Worm (Caenorhabditis elegans) whole organism, mixed stage, embryonic: Measurements from ENCODE around the gene C17H11.5.

Experiments used
- M03D4.4 ChIP-seq: sonication (generic microtip); optimal IDR thresholded peaks from 2 replicates; lab custom pipeline; 2017; ENCODE audit warnings: mild to moderate bottlenecking, missing genetic modification characterization, missing compliant biosample characterization
- bed-3 ChIP-seq: fragments of 200-800 bp; sonication (Bioruptor generic); optimal IDR thresholded peaks from 3 replicates; lab custom pipeline; 2018; ENCODE audit warnings: mild to moderate bottlenecking, missing genetic modification characterization, moderate library complexity, missing compliant biosample characterization
- blmp-1 ChIP-seq: fragments of 150-350 bp; optimal IDR thresholded peaks from 2 replicates; lab custom pipeline; 2014; ENCODE audit warnings: missing biosample characterization, missing genetic modification characterization
- ceh-39 ChIP-seq: fragments of 150-350 bp; optimal IDR thresholded peaks from 2 replicates; lab custom pipeline; 2014; ENCODE audit warnings: missing biosample characterization, missing genetic modification characterization
- ceh-43 ChIP-seq: fragments of 200-800 bp; sonication (Bioruptor generic); optimal IDR thresholded peaks from 2 replicates; lab custom pipeline; 2018; ENCODE audit warnings: mild to moderate bottlenecking, missing genetic modification characterization, moderate library complexity, missing compliant biosample characterization
- ceh-83 ChIP-seq: fragments of 200-800 bp; sonication (Bioruptor generic); optimal IDR thresholded peaks from 2 replicates; lab custom pipeline; 2018; ENCODE audit warnings: mild to moderate bottlenecking, missing genetic modification characterization, missing compliant biosample characterization
- ces-1 ChIP-seq: fragments of 150-350 bp; optimal IDR thresholded peaks from 2 replicates; lab custom pipeline; 2014; ENCODE audit warnings: missing biosample characterization, missing genetic modification reagents, missing genetic modification characterization
- cnd-1 ChIP-seq: fragments of 200-800 bp; sonication (Bioruptor generic); optimal IDR thresholded peaks from 2 replicates; lab custom pipeline; 2018; ENCODE audit warnings: mild to moderate bottlenecking, missing genetic modification characterization, missing compliant biosample characterization
- drap-1 ChIP-seq: fragments of 200-800 bp; sonication (Bioruptor generic); optimal IDR thresholded peaks from 3 replicates; lab custom pipeline; 2018; ENCODE audit warnings: mild to moderate bottlenecking, missing genetic modification characterization, missing compliant biosample characterization
- elt-1 ChIP-seq: sonication (generic microtip); optimal IDR thresholded peaks from 2 replicates; lab custom pipeline; 2017; ENCODE audit warnings: missing genetic modification characterization, mild to moderate bottlenecking, missing compliant biosample characterization, antibody characterized with exemption, moderate library complexity, borderline replicate concordance; ENCODE audit not compliant: insufficient read depth
- elt-3 ChIP-seq: fragments of 150-350 bp; optimal IDR thresholded peaks from 2 replicates; lab custom pipeline; 2014; ENCODE audit warnings: missing biosample characterization, missing genetic modification characterization
- flh-1 ChIP-seq: fragments of 200-800 bp; sonication (Bioruptor generic); optimal IDR thresholded peaks from 2 replicates; lab custom pipeline; 2018; ENCODE audit warnings: mild to moderate bottlenecking, missing genetic modification characterization, moderate library complexity, missing compliant biosample characterization
- ham-2 ChIP-seq: fragments of 200-800 bp; sonication (Bioruptor generic); optimal IDR thresholded peaks from 2 replicates; lab custom pipeline; 2018; ENCODE audit warnings: mild to moderate bottlenecking, missing genetic modification characterization, missing compliant biosample characterization
- hlh-1 ChIP-seq: fragments of 150-350 bp; optimal IDR thresholded peaks from 2 replicates; lab custom pipeline; 2014; ENCODE audit warnings: missing biosample characterization, missing genetic modification reagents, missing genetic modification characterization
- lin-13 ChIP-seq: fragments of 150-350 bp; optimal IDR thresholded peaks from 2 replicates; lab custom pipeline; 2014; ENCODE audit warnings: missing biosample characterization, missing genetic modification characterization
- lin-32 ChIP-seq: fragments of 200-800 bp; sonication (Bioruptor generic); optimal IDR thresholded peaks from 2 replicates; lab custom pipeline; 2018; ENCODE audit warnings: mild to moderate bottlenecking, missing genetic modification characterization, missing compliant biosample characterization
- lsy-2 ChIP-seq: fragments of 150-350 bp; optimal IDR thresholded peaks from 2 replicates; lab custom pipeline; 2014; ENCODE audit warnings: missing biosample characterization, missing genetic modification characterization
- mab-5 ChIP-seq: fragments of 150-350 bp; optimal IDR thresholded peaks from 2 replicates; lab custom pipeline; 2014; ENCODE audit warnings: missing biosample characterization, missing genetic modification characterization
- mep-1 ChIP-seq: fragments of 150-350 bp; optimal IDR thresholded peaks from 2 replicates; lab custom pipeline; 2017; ENCODE audit warnings: missing biosample characterization, missing genetic modification reagents, missing genetic modification characterization, inconsistent platforms
- mls-2 ChIP-seq: sonication (generic microtip); optimal IDR thresholded peaks from 2 replicates; lab custom pipeline; 2016; ENCODE audit warnings: mild to moderate bottlenecking, missing genetic modification characterization, moderate library complexity, missing compliant biosample characterization
- nhr-12 ChIP-seq: fragments of 150-350 bp; optimal IDR thresholded peaks from 2 replicates; lab custom pipeline; 2014; ENCODE audit warnings: missing biosample characterization, missing genetic modification characterization
- nhr-2 ChIP-seq: fragments of 150-350 bp; optimal IDR thresholded peaks from 2 replicates; lab custom pipeline; 2014; ENCODE audit warnings: missing biosample characterization, missing genetic modification characterization
- nhr-237 ChIP-seq: fragments of 150-350 bp; optimal IDR thresholded peaks from 2 replicates; lab custom pipeline; 2014; ENCODE audit warnings: missing biosample characterization, missing genetic modification characterization
- nhr-28 ChIP-seq: fragments of 150-350 bp; optimal IDR thresholded peaks from 2 replicates; lab custom pipeline; 2014; ENCODE audit warnings: missing biosample characterization, missing genetic modification characterization
- nhr-76 ChIP-seq: sonication (generic microtip); optimal IDR thresholded peaks from 2 replicates; lab custom pipeline; 2017; ENCODE audit warnings: missing biosample characterization, missing genetic modification characterization
- pha-4 ChIP-seq: fragments of 150-350 bp; optimal IDR thresholded peaks from 2 replicates; lab custom pipeline; 2018; ENCODE audit warnings: missing biosample characterization, missing genetic modification reagents, missing genetic modification characterization
- sem-2 ChIP-seq: fragments of 200-800 bp; sonication (Bioruptor generic); optimal IDR thresholded peaks from 2 replicates; lab custom pipeline; 2018; ENCODE audit warnings: mild to moderate bottlenecking, missing genetic modification characterization, missing compliant biosample characterization
- snpc-4 ChIP-seq: fragments of 150-350 bp; optimal IDR thresholded peaks from 2 replicates; lab custom pipeline; 2014; ENCODE audit warnings: missing biosample characterization, missing genetic modification characterization
- sptf-1 ChIP-seq: sonication (generic microtip); optimal IDR thresholded peaks from 2 replicates; lab custom pipeline; 2017; ENCODE audit warnings: mild to moderate bottlenecking, missing genetic modification characterization, moderate library complexity, missing compliant biosample characterization
- tbx-8 ChIP-seq: fragments of 200-800 bp; sonication (Bioruptor generic); optimal IDR thresholded peaks from 2 replicates; lab custom pipeline; 2018; ENCODE audit warnings: mild to moderate bottlenecking, missing genetic modification characterization, moderate library complexity, missing compliant biosample characterization
- unc-120 ChIP-seq: sonication (generic microtip); optimal IDR thresholded peaks from 2 replicates; lab custom pipeline; 2017; ENCODE audit warnings: missing genetic modification characterization, missing compliant biosample characterization; ENCODE audit not compliant: poor library complexity, severe bottlenecking
- unc-39 ChIP-seq: fragments of 150-350 bp; optimal IDR thresholded peaks from 2 replicates; lab custom pipeline; 2014; ENCODE audit warnings: missing biosample characterization, missing genetic modification characterization
- unc-62 ChIP-seq: fragments of 150-350 bp; optimal IDR thresholded peaks from 2 replicates; lab custom pipeline; 2014; ENCODE audit warnings: missing biosample characterization, missing genetic modification reagents, missing genetic modification characterization
- zip-8 ChIP-seq: fragments of 150-350 bp; optimal IDR thresholded peaks from 2 replicates; lab custom pipeline; 2014; ENCODE audit warnings: missing biosample characterization, missing genetic modification characterization
- ztf-11 ChIP-seq: fragments of 150-350 bp; optimal IDR thresholded peaks from 2 replicates; lab custom pipeline; 2014; ENCODE audit warnings: missing biosample characterization, missing genetic modification characterization

C17H11.5 gene

DNA sequence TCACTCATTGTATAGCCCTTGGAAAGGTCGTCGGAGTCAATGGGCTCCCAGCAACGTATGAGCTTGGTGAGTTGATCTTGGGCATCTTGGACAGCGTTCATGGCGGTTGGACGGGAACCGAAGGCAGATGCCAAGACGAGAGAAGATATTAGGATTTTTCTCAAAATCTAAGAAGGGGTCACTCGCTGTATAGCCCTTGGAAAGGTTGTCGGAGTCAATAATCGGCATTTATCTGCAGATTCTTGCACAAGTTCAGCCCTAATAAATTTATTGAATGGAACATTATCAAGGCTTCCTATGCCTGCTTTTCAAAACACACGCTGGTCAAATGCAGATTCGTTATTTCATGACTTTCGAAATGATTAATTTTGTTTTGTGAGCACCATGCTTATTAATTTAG lies 47.2 kb downstream of the C17H11.5 start, which contains the start of gene C02B8.7:
Gene C02B8.7 (minus strand): TSS at position 101 of the 400 bp plus-strand sequence.
- TF ChIP-seq snpc-4 = no peak
- TF ChIP-seq elt-1 = no peak
- TF ChIP-seq zip-8 = no peak
- TF ChIP-seq nhr-2 = no peak
- no peak for TF ChIP-seq cnd-1 (tag; lab: Kevin White, UChicago)
- no peak for TF ChIP-seq mep-1
- TF ChIP-seq ham-2 (GFP tag; lab: Kevin White, UChicago) = no peak
- no peak for TF ChIP-seq ceh-43 (GFP tag; lab: Kevin White, UChicago)

ce11 chrX:8136276-8136891 lies 48.6 kb downstream of the C17H11.5 start, which contains the start of gene C02B8.6:
TSS of gene C02B8.6 (minus strand) at chrX:8136326.
- no peak for TF ChIP-seq sptf-1 (tag; lab: Kevin White, UChicago)
- no peak for TF ChIP-seq nhr-76
- no peak for TF ChIP-seq sem-2 (GFP tag; lab: Kevin White, UChicago)
- TF ChIP-seq nhr-28 (tag; lab: Kevin White, UChicago) = no peak
- no peak for TF ChIP-seq cnd-1 (tag; lab: Kevin White, UChicago)
- no peak for TF ChIP-seq nhr-2
- TF ChIP-seq unc-120 (tag; lab: Kevin White, UChicago) = peak; percentile 10
- TF ChIP-seq ceh-83 (GFP tag; lab: Kevin White, UChicago) = no peak
- TF ChIP-seq tbx-8 (GFP tag; lab: Kevin White, UChicago) = no peak
- TF ChIP-seq elt-3 = no peak
- TF ChIP-seq nhr-12 (tag; lab: Kevin White, UChicago) = no peak
- TF ChIP-seq flh-1 (GFP tag; lab: Kevin White, UChicago) = no peak
- no peak for TF ChIP-seq ztf-11 (tag; lab: Kevin White, UChicago)
- no peak for TF ChIP-seq elt-1
- peak; percentile 20 for TF ChIP-seq unc-62 (GFP tag; lab: Kevin White, UChicago)
- no peak for TF ChIP-seq lsy-2 (tag; lab: Kevin White, UChicago)
- no peak for TF ChIP-seq mab-5
- peak; percentile 19 for TF ChIP-seq nhr-237 (tag; lab: Kevin White, UChicago)
- TF ChIP-seq unc-39 (tag; lab: Kevin White, UChicago) = no peak
- no peak for TF ChIP-seq mls-2 (tag; lab: Kevin White, UChicago)
- peak; percentile 93 for TF ChIP-seq ceh-39
- TF ChIP-seq ham-2 (GFP tag; lab: Kevin White, UChicago) = peak; percentile 1
- no peak for TF ChIP-seq bed-3 (GFP tag; lab: Kevin White, UChicago)
- no peak for TF ChIP-seq blmp-1 (tag; lab: Kevin White, UChicago)
- TF ChIP-seq lin-32 (GFP tag; lab: Kevin White, UChicago) = no peak
- TF ChIP-seq ces-1 = no peak
- TF ChIP-seq zip-8 = no peak
- no peak for TF ChIP-seq lin-13 (tag; lab: Kevin White, UChicago)
- no peak for TF ChIP-seq M03D4.4 (tag; lab: Kevin White, UChicago)
- peak; percentile 64 for TF ChIP-seq hlh-1 (tag; lab: Kevin White, UChicago)
- peak; percentile 80 for TF ChIP-seq pha-4 (tag; lab: Kevin White, UChicago)
- no peak for TF ChIP-seq snpc-4
- no peak for TF ChIP-seq drap-1 (GFP tag; lab: Kevin White, UChicago)
- no peak for TF ChIP-seq ceh-43 (GFP tag; lab: Kevin White, UChicago)
- TF ChIP-seq mep-1 = peak; percentile 56
